Fruit fly (Drosophila melanogaster) whole organism, embryonic: ENCODE results near the gene CG31663.

Experiments used
- Atf-2 ChIP-seq: fragments of 200-800 bp; sonication (Bioruptor generic); optimal IDR thresholded peaks from 2 replicates; lab custom pipeline; 2016; ENCODE audit warnings: missing biosample characterization, missing genetic modification characterization
- Bdp1 ChIP-seq: fragments of 200-800 bp; sonication (Bioruptor generic); optimal IDR thresholded peaks from 3 replicates; lab custom pipeline; 2016; ENCODE audit warnings: missing biosample characterization, missing genetic modification characterization
- CG10209 ChIP-seq: fragments of 200-800 bp; sonication (Bioruptor generic); optimal IDR thresholded peaks from 3 replicates; lab custom pipeline; 2017; ENCODE audit warnings: missing biosample characterization, mild to moderate bottlenecking, missing genetic modification characterization, missing genetic modification reagents
- CG11504 ChIP-seq: fragments of 200-800 bp; sonication (Bioruptor generic); optimal IDR thresholded peaks from 3 replicates; lab custom pipeline; 2019; ENCODE audit warnings: missing biosample characterization, mild to moderate bottlenecking, missing genetic modification characterization, moderate library complexity
- CG1233 ChIP-seq: fragments of 200-800 bp; sonication (Bioruptor generic); optimal IDR thresholded peaks from 4 replicates; lab custom pipeline; 2018; ENCODE audit warnings: missing biosample characterization, mild to moderate bottlenecking, missing genetic modification characterization
- CG13123 ChIP-seq: fragments of 200-800 bp; sonication (Bioruptor generic); optimal IDR thresholded peaks from 2 replicates; lab custom pipeline; 2016; ENCODE audit warnings: missing biosample characterization, missing genetic modification characterization
- CG15696 ChIP-seq: fragments of 200-800 bp; sonication (Bioruptor generic); optimal IDR thresholded peaks from 2 replicates; lab custom pipeline; 2019; ENCODE audit warnings: missing biosample characterization, mild to moderate bottlenecking, missing genetic modification characterization, moderate library complexity
- CG2678 ChIP-seq: fragments of 200-800 bp; sonication (Bioruptor generic); optimal IDR thresholded peaks from 3 replicates; lab custom pipeline; 2019; ENCODE audit warnings: missing biosample characterization, mild to moderate bottlenecking, missing genetic modification characterization, moderate library complexity
- CG2712 ChIP-seq: fragments of 200-800 bp; optimal IDR thresholded peaks from 3 replicates; lab custom pipeline; 2019; ENCODE audit warnings: missing biosample characterization, mild to moderate bottlenecking, missing genetic modification characterization, moderate library complexity
- CG30431 ChIP-seq: fragments of 200-800 bp; sonication (Bioruptor generic); optimal IDR thresholded peaks from 2 replicates; lab custom pipeline; 2017; ENCODE audit warnings: missing biosample characterization, missing genetic modification characterization
- CG31388 ChIP-seq: fragments of 200-800 bp; sonication (Bioruptor generic); optimal IDR thresholded peaks from 2 replicates; lab custom pipeline; 2016; ENCODE audit warnings: missing biosample characterization, missing genetic modification characterization
- CG3281 ChIP-seq: fragments of 200-800 bp; sonication (Bioruptor generic); optimal IDR thresholded peaks from 3 replicates; lab custom pipeline; 2017; ENCODE audit warnings: missing biosample characterization, mild to moderate bottlenecking, missing genetic modification characterization
- CG3847 ChIP-seq: fragments of 200-800 bp; sonication (Bioruptor generic); IDR thresholded peaks from 2 replicates; pipeline ENCODE4 v1.3.6; 2022; ENCODE audit warnings: missing biosample characterization, missing genetic modification characterization
- CG42726 ChIP-seq: fragments of 200-800 bp; sonication (Bioruptor generic); IDR thresholded peaks from 2 replicates; pipeline ENCODE4 v1.3.6; 2022; ENCODE audit warnings: missing biosample characterization, missing genetic modification characterization; ENCODE audit not compliant: partially characterized antibody
- CG4707 ChIP-seq: fragments of 200-800 bp; sonication (Bioruptor generic); optimal IDR thresholded peaks from 2 replicates; lab custom pipeline; 2018; ENCODE audit warnings: missing biosample characterization, mild to moderate bottlenecking, missing genetic modification characterization, moderate library complexity
- CG6175 ChIP-seq: fragments of 200-800 bp; sonication (Bioruptor generic); IDR thresholded peaks from 3 replicates; pipeline ENCODE4 v1.3.6; 2022; ENCODE audit warnings: missing biosample characterization, missing genetic modification characterization
- CG8388 ChIP-seq: fragments of 200-800 bp; sonication (Bioruptor generic); optimal IDR thresholded peaks from 2 replicates; lab custom pipeline; 2019; ENCODE audit warnings: missing biosample characterization, mild to moderate bottlenecking, missing genetic modification characterization, moderate library complexity
- CG9609 ChIP-seq: fragments of 200-800 bp; sonication (Bioruptor generic); optimal IDR thresholded peaks from 3 replicates; lab custom pipeline; 2016; ENCODE audit warnings: missing biosample characterization, missing genetic modification characterization
- Dbx ChIP-seq: fragments of 200-800 bp; sonication (Bioruptor generic); IDR thresholded peaks from 3 replicates; pipeline ENCODE4 v1.3.6; 2022; ENCODE audit warnings: missing biosample characterization, missing genetic modification characterization
- Eip74EF ChIP-seq, 2 experiments: fragments of 200-800 bp in 1 of 2; fragments of >200 bp in 1 of 2; sonication (Bioruptor generic) in 1 of 2; optimal IDR thresholded peaks; 2 replicates each; lab custom pipeline; 2017 to 2019; ENCODE audit warnings: missing biosample characterization in 2 of 2, missing genetic modification characterization in 2 of 2, mild to moderate bottlenecking in 1 of 2, moderate library complexity in 1 of 2
- H15 ChIP-seq: fragments of 200-800 bp; sonication (Bioruptor generic); IDR thresholded peaks from 3 replicates; pipeline ENCODE4 v1.3.6; 2022; ENCODE audit warnings: missing biosample characterization, missing genetic modification characterization
- H2.0 ChIP-seq: fragments of 200-800 bp; sonication (Bioruptor generic); IDR thresholded peaks from 2 replicates; pipeline ENCODE4 v1.3.6; 2022; ENCODE audit warnings: missing biosample characterization, missing genetic modification characterization
- Jarid2 ChIP-seq: fragments of 200-800 bp; sonication (Bioruptor generic); optimal IDR thresholded peaks from 3 replicates; lab custom pipeline; 2017; ENCODE audit warnings: mild to moderate bottlenecking, missing biosample characterization, missing genetic modification reagents, missing genetic modification characterization
- MESR4 ChIP-seq: fragments of 200-800 bp; sonication (Bioruptor generic); optimal IDR thresholded peaks from 2 replicates; lab custom pipeline; 2018; ENCODE audit warnings: missing biosample characterization, mild to moderate bottlenecking, missing genetic modification characterization, moderate library complexity
- Mes4 ChIP-seq: fragments of 200-800 bp; sonication (Bioruptor generic); optimal IDR thresholded peaks from 2 replicates; lab custom pipeline; 2016; ENCODE audit warnings: missing biosample characterization, missing genetic modification characterization
- NC2β ChIP-seq: fragments of 200-800 bp; sonication (Bioruptor generic); optimal IDR thresholded peaks from 2 replicates; lab custom pipeline; 2016; ENCODE audit warnings: missing biosample characterization, missing genetic modification characterization
- NfI ChIP-seq: fragments of 200-800 bp; sonication (Bioruptor generic); optimal IDR thresholded peaks from 3 replicates; lab custom pipeline; 2018; ENCODE audit warnings: missing biosample characterization, mild to moderate bottlenecking, missing genetic modification characterization, moderate library complexity
- Oli ChIP-seq: fragments of 200-800 bp; sonication (Bioruptor generic); optimal IDR thresholded peaks from 2 replicates; lab custom pipeline; 2018; ENCODE audit warnings: missing biosample characterization, mild to moderate bottlenecking, missing genetic modification characterization, moderate library complexity
- Sin3A ChIP-seq: fragments of >200 bp; optimal IDR thresholded peaks from 2 replicates; lab custom pipeline; 2018
- Taf1 ChIP-seq: fragments of 200-800 bp; sonication (Bioruptor generic); IDR thresholded peaks from 2 replicates; pipeline ENCODE4 v1.3.6; 2022; ENCODE audit warnings: missing biosample characterization, missing genetic modification characterization
- Xbp1 ChIP-seq: fragments of 200-800 bp; sonication (Bioruptor generic); optimal IDR thresholded peaks from 3 replicates; lab custom pipeline; 2016; ENCODE audit warnings: missing biosample characterization, mild to moderate bottlenecking, missing genetic modification characterization
- abd-A ChIP-seq: fragments of 200-800 bp; sonication (Bioruptor generic); optimal IDR thresholded peaks from 3 replicates; lab custom pipeline; 2019; ENCODE audit warnings: missing biosample characterization, mild to moderate bottlenecking, missing genetic modification characterization, moderate library complexity
- ase ChIP-seq: fragments of 200-800 bp; sonication (Bioruptor generic); IDR thresholded peaks from 3 replicates; pipeline ENCODE4 v1.3.6; 2022; ENCODE audit warnings: missing biosample characterization, missing genetic modification characterization
- bbx ChIP-seq: fragments of 200-800 bp; sonication (Bioruptor generic); IDR thresholded peaks from 2 replicates; pipeline ENCODE4 v1.3.6; 2022; ENCODE audit warnings: missing biosample characterization, missing genetic modification characterization; ENCODE audit not compliant: partially characterized antibody
- cwo ChIP-seq: fragments of 200-800 bp; sonication (Bioruptor generic); optimal IDR thresholded peaks from 3 replicates; lab custom pipeline; 2017; ENCODE audit warnings: missing biosample characterization, missing genetic modification characterization, mild to moderate bottlenecking, moderate library complexity, missing genetic modification reagents
- da ChIP-seq: fragments of 200-800 bp; sonication (Bioruptor generic); optimal IDR thresholded peaks from 2 replicates; lab custom pipeline; 2016; ENCODE audit warnings: missing biosample characterization, missing genetic modification characterization
- dm ChIP-seq: fragments of 200-800 bp; sonication (Bioruptor generic); optimal IDR thresholded peaks from 3 replicates; lab custom pipeline; 2016; ENCODE audit warnings: missing biosample characterization, missing genetic modification characterization
- dpn ChIP-seq, 2 experiments: fragments of 200-800 bp; sonication (Bioruptor generic); optimal IDR thresholded peaks; 3 replicates each; lab custom pipeline; 2016; ENCODE audit warnings: missing biosample characterization in 2 of 2, missing genetic modification characterization in 2 of 2
- eyg ChIP-seq: fragments of 200-800 bp; sonication (Bioruptor generic); optimal IDR thresholded peaks from 3 replicates; lab custom pipeline; 2016; ENCODE audit warnings: missing biosample characterization, missing genetic modification characterization
- fd3F ChIP-seq: fragments of 200-800 bp; sonication (Bioruptor generic); optimal IDR thresholded peaks from 2 replicates; lab custom pipeline; 2018; ENCODE audit warnings: missing biosample characterization, mild to moderate bottlenecking, missing genetic modification characterization, moderate library complexity
- fd64A ChIP-seq: fragments of 200-800 bp; sonication (Bioruptor generic); optimal IDR thresholded peaks from 3 replicates; lab custom pipeline; 2018; ENCODE audit warnings: missing biosample characterization, mild to moderate bottlenecking, missing genetic modification characterization
- lmd ChIP-seq: fragments of 200-800 bp; sonication (Bioruptor generic); IDR thresholded peaks from 2 replicates; pipeline ENCODE4 v1.3.6; 2022; ENCODE audit warnings: missing biosample characterization, missing genetic modification characterization
- mld ChIP-seq: fragments of 200-800 bp; sonication (Bioruptor generic); IDR thresholded peaks from 3 replicates; pipeline ENCODE4 v1.3.6; 2022; ENCODE audit warnings: missing biosample characterization, missing genetic modification characterization; ENCODE audit not compliant: partially characterized antibody
- nmo ChIP-seq: fragments of 200-800 bp; sonication (Bioruptor generic); optimal IDR thresholded peaks from 2 replicates; lab custom pipeline; 2018; ENCODE audit warnings: missing biosample characterization, mild to moderate bottlenecking, missing genetic modification characterization, moderate library complexity
- pb ChIP-seq: fragments of 200-800 bp; sonication (Bioruptor generic); optimal IDR thresholded peaks from 3 replicates; lab custom pipeline; 2016; ENCODE audit warnings: missing biosample characterization, missing genetic modification characterization
- repo ChIP-seq: fragments of 200-800 bp; sonication (Bioruptor generic); optimal IDR thresholded peaks from 2 replicates; lab custom pipeline; 2016; ENCODE audit warnings: missing biosample characterization, missing genetic modification characterization
- rib ChIP-seq: fragments of 200-800 bp; sonication (Bioruptor generic); IDR thresholded peaks from 2 replicates; pipeline ENCODE4 v1.3.6; 2022; ENCODE audit warnings: missing biosample characterization, missing genetic modification characterization
- ro ChIP-seq: fragments of 200-800 bp; sonication (Bioruptor generic); IDR thresholded peaks from 2 replicates; pipeline ENCODE4 v1.3.6; 2022; ENCODE audit warnings: missing biosample characterization, missing genetic modification characterization
- sens ChIP-seq: fragments of 200-800 bp; sonication (Bioruptor generic); peaks from one replicate; lab custom pipeline; 2016; ENCODE audit warnings: missing biosample characterization, missing genetic modification characterization

CG31663 gene

dm6 chr2L:1925917-1926864, 44.9 kb upstream of the CG31663 start (continued):
- TF ChIP-seq nmo (GFP tag; lab: Kevin White, UChicago) (no peak), H2.0 (no peak), pb (GFP tag; lab: Kevin White, UChicago) (no peak), repo (no peak), ro (GFP tag; lab: Robert Waterston, UW) (no peak), Sin3A (no peak), CG10209 (GFP tag; lab: Kevin White, UChicago) (no peak), CG11504 (tag; lab: Kevin White, UChicago) (peak; percentile 41), CG31388 (no peak), Xbp1 (GFP tag; lab: Kevin White, UChicago) (no peak), sens (peak; percentile 29), da (GFP tag; lab: Kevin White, UChicago) (no peak), CG6175 (GFP tag; lab: Robert Waterston, UW) (no peak), cwo (GFP tag; lab: Kevin White, UChicago) (no peak), CG8388 (peak; percentile 6), CG2712 (tag; lab: Kevin White, UChicago) (peak; percentile 56), CG2678 (tag; lab: Kevin White, UChicago) (peak; percentile 25), Eip74EF (GFP tag; optimal IDR thresholded peaks at IDR 0.05; lab: Kevin White, UChicago) (no peak), bbx (GFP tag; lab: Robert Waterston, UW) (no peak), Atf-2 (GFP tag; lab: Kevin White, UChicago) (no peak), Taf1 (no peak), lmd (no peak), dm (GFP tag; lab: Kevin White, UChicago) (no peak), dpn (GFP tag; optimal IDR thresholded peaks at IDR 0.05; lab: Kevin White, UChicago) (no peak), NfI (GFP tag; lab: Kevin White, UChicago) (no peak), rib (GFP tag; lab: Robert Waterston, UW) (no peak), CG42726 (GFP tag; lab: Robert Waterston, UW) (no peak), CG13123 (no peak), fd64A (GFP tag; lab: Kevin White, UChicago) (no peak), CG4707 (no peak), fd3F (GFP tag; lab: Kevin White, UChicago) (no peak), abd-A (tag; lab: Kevin White, UChicago) (peak; percentile 50), CG3847 (GFP tag; lab: Robert Waterston, UW) (no peak), mld (GFP tag; lab: Robert Waterston, UW) (no peak), CG9609 (GFP tag; lab: Kevin White, UChicago) (no peak), eyg (GFP tag; lab: Kevin White, UChicago) (no peak), CG3281 (GFP tag; lab: Kevin White, UChicago) (no peak), CG1233 (GFP tag; lab: Kevin White, UChicago) (no peak), ase (GFP tag; lab: Robert Waterston, UW) (peak; percentile 48; the same call in 1 of the 3 replicates), Dbx (GFP tag; lab: Robert Waterston, UW) (no peak), H15 (GFP tag; lab: Robert Waterston, UW) (no peak), Jarid2 (GFP tag; lab: Kevin White, UChicago) (no peak), Oli (tag; lab: Kevin White, UChicago) (peak; percentile 2), CG15696 (tag; lab: Kevin White, UChicago) (no peak), MESR4 (GFP tag; lab: Kevin White, UChicago) (no peak), Bdp1 (GFP tag; lab: Kevin White, UChicago) (no peak), Mes4 (no peak), NC2β (GFP tag; lab: Kevin White, UChicago) (no peak), CG30431 (GFP tag; lab: Kevin White, UChicago) (no peak)
